Fruit fly (Drosophila melanogaster) whole organism, embryonic: ENCODE data around the gene uif.
A peak's percentile ranks its signal among the peaks of the same experiment; 100 is the strongest.

ENCODE experiments used
- Bgb ChIP-seq: fragments of 200-800 bp; sonication (Bioruptor generic); IDR thresholded peaks from 2 replicates; pipeline ENCODE4 v1.3.6; 2022; ENCODE audit warnings: missing biosample characterization, missing genetic modification characterization; ENCODE audit not compliant: partially characterized antibody
- Blimp-1 ChIP-seq: fragments of 200-800 bp; sonication (Bioruptor generic); optimal IDR thresholded peaks from 3 replicates; lab custom pipeline; 2018; ENCODE audit warnings: missing biosample characterization, missing genetic modification characterization, mild to moderate bottlenecking, moderate library complexity, missing genetic modification reagents
- CG11560 ChIP-seq: fragments of 200-800 bp; sonication (Bioruptor generic); IDR thresholded peaks from 3 replicates; pipeline ENCODE4 v1.3.6; 2022; ENCODE audit warnings: missing biosample characterization, missing genetic modification characterization
- CG12769 ChIP-seq: fragments of 200-800 bp; sonication (Bioruptor generic); optimal IDR thresholded peaks from 2 replicates; lab custom pipeline; 2019; ENCODE audit warnings: missing biosample characterization, mild to moderate bottlenecking, missing genetic modification characterization, moderate library complexity
- CG13287 ChIP-seq: fragments of 200-800 bp; sonication (Bioruptor generic); IDR thresholded peaks from 2 replicates; pipeline ENCODE4 v1.3.6; 2022; ENCODE audit warnings: missing biosample characterization, missing genetic modification characterization; ENCODE audit not compliant: partially characterized antibody
- CG2120 ChIP-seq: fragments of 200-800 bp; sonication (Bioruptor generic); optimal IDR thresholded peaks from 3 replicates; lab custom pipeline; 2016; ENCODE audit warnings: missing biosample characterization, missing genetic modification characterization
- CG2199 ChIP-seq: fragments of 200-800 bp; sonication (Bioruptor generic); IDR thresholded peaks from 3 replicates; pipeline ENCODE4 v1.3.6; 2022; ENCODE audit warnings: missing biosample characterization, missing genetic modification characterization
- CG31224 ChIP-seq: fragments of 200-800 bp; sonication (Bioruptor generic); IDR thresholded peaks from 2 replicates; pipeline ENCODE4 v1.3.6; 2022; ENCODE audit warnings: missing biosample characterization, missing genetic modification characterization
- CG32767 ChIP-seq: fragments of 200-800 bp; sonication (Bioruptor generic); IDR thresholded peaks from 2 replicates; pipeline ENCODE4 v1.3.6; 2022; ENCODE audit warnings: missing biosample characterization, missing genetic modification characterization
- CG32772 ChIP-seq: fragments of 200-800 bp; sonication (Bioruptor generic); IDR thresholded peaks from 2 replicates; pipeline ENCODE4 v1.3.6; 2022; ENCODE audit warnings: missing biosample characterization, missing genetic modification characterization
- CG34224 ChIP-seq: fragments of 200-800 bp; sonication (Bioruptor generic); IDR thresholded peaks from 3 replicates; pipeline ENCODE4 v1.3.6; 2022; ENCODE audit warnings: missing biosample characterization, missing genetic modification characterization; ENCODE audit not compliant: partially characterized antibody
- CG5245 ChIP-seq: fragments of 200-800 bp; sonication (Bioruptor generic); optimal IDR thresholded peaks from 3 replicates; lab custom pipeline; 2016; ENCODE audit warnings: missing biosample characterization, missing genetic modification characterization
- CG8478 ChIP-seq: fragments of >200 bp; optimal IDR thresholded peaks from 2 replicates; lab custom pipeline; 2018
- CG9817 ChIP-seq: fragments of 200-800 bp; sonication (Bioruptor generic); optimal IDR thresholded peaks from 2 replicates; lab custom pipeline; 2018; ENCODE audit warnings: missing biosample characterization, mild to moderate bottlenecking, missing genetic modification characterization, moderate library complexity
- D ChIP-seq, 2 experiments: fragments of 200-800 bp in 1 of 2; fragments of >200 bp in 1 of 2; sonication (Bioruptor generic) in 1 of 2; optimal IDR thresholded peaks; 2 replicates in 1 of 2; 3 replicates in 1 of 2; lab custom pipeline; 2017; ENCODE audit warnings: mild to moderate bottlenecking in 1 of 2, missing biosample characterization in 1 of 2, missing genetic modification characterization in 1 of 2, missing genetic modification reagents in 1 of 2
- D19A ChIP-seq: fragments of 200-800 bp; optimal IDR thresholded peaks from 3 replicates; lab custom pipeline; 2019; ENCODE audit warnings: missing biosample characterization, mild to moderate bottlenecking, missing genetic modification characterization, moderate library complexity
- Deaf1 ChIP-seq: fragments of 200-800 bp; optimal IDR thresholded peaks from 3 replicates; lab custom pipeline; 2019; ENCODE audit warnings: missing biosample characterization, mild to moderate bottlenecking, missing genetic modification characterization, moderate library complexity
- Dll ChIP-seq: fragments of 200-800 bp; sonication (Bioruptor generic); IDR thresholded peaks from 4 replicates; pipeline ENCODE4 v1.3.6; 2022; ENCODE audit warnings: missing biosample characterization, missing genetic modification characterization; ENCODE audit not compliant: partially characterized antibody
- Drgx ChIP-seq: fragments of 200-800 bp; sonication (Bioruptor generic); IDR thresholded peaks from 2 replicates; pipeline ENCODE4 v1.3.6; 2022; ENCODE audit warnings: missing biosample characterization, missing genetic modification characterization
- Elba2 ChIP-seq: fragments of 200-800 bp; sonication (Bioruptor generic); optimal IDR thresholded peaks from 3 replicates; lab custom pipeline; 2016; ENCODE audit warnings: missing biosample characterization, missing genetic modification characterization
- Jarid2 ChIP-seq: fragments of 200-800 bp; sonication (Bioruptor generic); optimal IDR thresholded peaks from 3 replicates; lab custom pipeline; 2017; ENCODE audit warnings: mild to moderate bottlenecking, missing biosample characterization, missing genetic modification reagents, missing genetic modification characterization
- Lpt ChIP-seq: fragments of >200 bp; optimal IDR thresholded peaks from 2 replicates; lab custom pipeline; 2018; ENCODE audit warnings: missing biosample characterization, missing genetic modification characterization
- Med ChIP-seq: fragments of 200-800 bp; sonication (Bioruptor generic); peaks from one replicate; lab custom pipeline; 2016; ENCODE audit warnings: missing biosample characterization, missing genetic modification characterization, mild to moderate bottlenecking, inconsistent platforms, moderate library complexity
- Neu2 ChIP-seq: fragments of 200-800 bp; sonication (Bioruptor generic); optimal IDR thresholded peaks from 3 replicates; lab custom pipeline; 2016; ENCODE audit warnings: missing biosample characterization, missing genetic modification characterization, borderline replicate concordance
- Trl ChIP-seq, 3 experiments: fragments of >200 bp in 2 of 3; fragments of 200-800 bp in 1 of 3; sonication (Bioruptor generic) in 1 of 3; optimal IDR thresholded peaks; 2 replicates in 1 of 3; 3 replicates in 2 of 3; lab custom pipeline; 2016 to 2017; ENCODE audit warnings: missing biosample characterization in 1 of 3, missing genetic modification characterization in 1 of 3
- bbx ChIP-seq: fragments of 200-800 bp; sonication (Bioruptor generic); IDR thresholded peaks from 2 replicates; pipeline ENCODE4 v1.3.6; 2022; ENCODE audit warnings: missing biosample characterization, missing genetic modification characterization; ENCODE audit not compliant: partially characterized antibody
- cg ChIP-seq: fragments of 200-800 bp; sonication (Bioruptor generic); optimal IDR thresholded peaks from 3 replicates; lab custom pipeline; 2019; ENCODE audit warnings: missing biosample characterization, mild to moderate bottlenecking, missing genetic modification characterization, moderate library complexity
- chinmo ChIP-seq: fragments of 200-800 bp; sonication (Bioruptor generic); IDR thresholded peaks from 4 replicates; pipeline ENCODE4 v1.3.6; 2022; ENCODE audit warnings: missing biosample characterization, missing genetic modification characterization; ENCODE audit not compliant: partially characterized antibody
- chm ChIP-seq: fragments of 200-800 bp; sonication (Bioruptor generic); IDR thresholded peaks from 2 replicates; pipeline ENCODE4 v1.3.6; 2022; ENCODE audit warnings: missing biosample characterization, missing genetic modification characterization
- jumu ChIP-seq: fragments of 200-800 bp; sonication (Bioruptor generic); optimal IDR thresholded peaks from 3 replicates; lab custom pipeline; 2016; ENCODE audit warnings: missing biosample characterization, missing genetic modification characterization
- kni ChIP-seq: fragments of 200-800 bp; sonication (Bioruptor generic); optimal IDR thresholded peaks from 3 replicates; lab custom pipeline; 2017; ENCODE audit warnings: mild to moderate bottlenecking, missing biosample characterization, missing genetic modification reagents, missing genetic modification characterization
- nerfin-2 ChIP-seq: fragments of 200-800 bp; sonication (Bioruptor generic); IDR thresholded peaks from 2 replicates; pipeline ENCODE4 v1.3.6; 2022; ENCODE audit warnings: missing biosample characterization, missing genetic modification characterization; ENCODE audit not compliant: partially characterized antibody
- nom ChIP-seq: fragments of 200-800 bp; sonication (Bioruptor generic); optimal IDR thresholded peaks from 2 replicates; lab custom pipeline; 2017; ENCODE audit warnings: missing biosample characterization, missing genetic modification characterization, mild to moderate bottlenecking, moderate library complexity, missing genetic modification reagents
- oc ChIP-seq: fragments of 200-800 bp; sonication (Bioruptor generic); optimal IDR thresholded peaks from 2 replicates; lab custom pipeline; 2018; ENCODE audit warnings: missing biosample characterization, mild to moderate bottlenecking, missing genetic modification characterization, moderate library complexity
- onecut ChIP-seq: fragments of 200-800 bp; sonication (Bioruptor generic); IDR thresholded peaks from 2 replicates; pipeline ENCODE4 v1.3.6; 2022; ENCODE audit warnings: missing biosample characterization, missing genetic modification characterization
- pho ChIP-seq: fragments of 200-800 bp; sonication (Bioruptor generic); optimal IDR thresholded peaks from 2 replicates; lab custom pipeline; 2016; ENCODE audit warnings: missing biosample characterization, missing genetic modification characterization
- prd ChIP-seq, 3 experiments: fragments of >200 bp in 2 of 3; fragments of 200-800 bp in 1 of 3; sonication (Bioruptor generic) in 1 of 3; optimal IDR thresholded peaks in 2 of 3; IDR thresholded peaks in 1 of 3; 2 replicates in 2 of 3; 3 replicates in 1 of 3; pipeline versions ENCODE4 v1.3.6 to Lab custom; 2017 to 2022; ENCODE audit warnings: missing biosample characterization in 1 of 3, missing genetic modification characterization in 1 of 3
- pros ChIP-seq: fragments of 200-800 bp; sonication (Bioruptor generic); optimal IDR thresholded peaks from 3 replicates; lab custom pipeline; 2019; ENCODE audit warnings: missing biosample characterization, mild to moderate bottlenecking, missing genetic modification characterization, moderate library complexity
- psq ChIP-seq: fragments of 200-800 bp; sonication (Bioruptor generic); optimal IDR thresholded peaks from 2 replicates; lab custom pipeline; 2017; ENCODE audit warnings: missing biosample characterization, missing genetic modification characterization
- rib ChIP-seq: fragments of 200-800 bp; sonication (Bioruptor generic); IDR thresholded peaks from 2 replicates; pipeline ENCODE4 v1.3.6; 2022; ENCODE audit warnings: missing biosample characterization, missing genetic modification characterization
- sd ChIP-seq: fragments of 200-800 bp; sonication (Bioruptor generic); optimal IDR thresholded peaks from 3 replicates; lab custom pipeline; 2018; ENCODE audit warnings: missing biosample characterization, mild to moderate bottlenecking, missing genetic modification characterization, moderate library complexity
- sqz ChIP-seq: fragments of 200-800 bp; sonication (Bioruptor generic); optimal IDR thresholded peaks from 3 replicates; lab custom pipeline; 2018; ENCODE audit warnings: missing biosample characterization, mild to moderate bottlenecking, missing genetic modification characterization
- z ChIP-seq: fragments of 200-800 bp; sonication (Bioruptor generic); IDR thresholded peaks from 3 replicates; pipeline ENCODE4 v1.3.6; 2022; ENCODE audit warnings: missing biosample characterization, missing genetic modification characterization
- zen2 ChIP-seq: fragments of 200-800 bp; sonication (Bioruptor generic); IDR thresholded peaks from 3 replicates; pipeline ENCODE4 v1.3.6; 2022; ENCODE audit warnings: missing biosample characterization, missing genetic modification characterization; ENCODE audit not compliant: partially characterized antibody
- zf30C ChIP-seq: fragments of 200-800 bp; sonication (Bioruptor generic); optimal IDR thresholded peaks from 3 replicates; lab custom pipeline; 2018; ENCODE audit warnings: missing biosample characterization, mild to moderate bottlenecking, missing genetic modification characterization

Gene uif

DNA sequence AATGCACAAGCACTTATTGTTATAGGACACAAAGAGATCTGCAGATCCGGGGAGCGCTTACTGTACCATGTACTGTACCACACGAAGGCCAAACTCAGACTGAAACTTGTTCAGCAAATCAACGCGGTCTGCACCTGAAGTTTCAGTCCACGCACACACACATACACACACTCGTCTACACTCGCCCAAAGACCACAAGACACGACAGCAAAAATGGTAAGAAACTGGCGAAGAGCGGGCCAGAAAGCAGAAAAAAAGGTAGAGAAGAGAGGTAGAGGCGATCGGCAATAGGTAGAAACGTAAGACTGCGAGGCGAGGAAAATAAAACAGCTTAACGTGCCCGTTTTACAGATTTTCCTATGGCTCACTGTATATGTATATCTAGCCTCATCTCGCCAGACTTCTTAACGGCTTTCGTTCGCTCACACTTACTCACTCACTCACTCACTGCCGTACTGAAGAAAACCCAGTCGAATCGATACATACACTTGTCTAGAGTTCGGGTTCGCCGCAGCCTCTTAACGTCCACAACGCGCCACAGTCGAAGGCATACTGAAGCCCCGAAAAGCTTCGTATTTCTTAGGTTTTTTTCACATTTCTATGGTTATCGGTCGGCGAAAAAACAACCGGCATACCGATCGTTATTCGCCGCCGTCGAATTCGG lies at the start of gene uif:
Gene uif, minus strand, starts transcription at position 553 of the 664 bp plus-strand sequence.
- TF ChIP-seq cg (GFP tag; lab: Kevin White, UChicago) = peak; percentile 73
- peak; percentile 37; the same call in 1 of the 3 replicates for TF ChIP-seq CG34224
- TF ChIP-seq sd (tag; lab: Kevin White, UChicago) = peak; percentile 73
- TF ChIP-seq sqz (GFP tag; lab: Kevin White, UChicago) = peak; percentile 79
- peak; percentile 77 for TF ChIP-seq Jarid2 (GFP tag; lab: Kevin White, UChicago)
- TF ChIP-seq jumu (GFP tag; lab: Kevin White, UChicago) = no peak
- TF ChIP-seq z (GFP tag; lab: Robert Waterston, UW) = 0 out of 3 replicates have a peak, but pooled peaks have one; percentile 16
- peak; percentile 26 for TF ChIP-seq Blimp-1 (GFP tag; lab: Kevin White, UChicago)
- 0 out of 3 replicates have a peak, but pooled peaks have one; percentile 12 for TF ChIP-seq zen2
- TF ChIP-seq psq (GFP tag; lab: Kevin White, UChicago) = peak; percentile 28
- TF ChIP-seq CG32767 = peak; percentile 38; the same call in 1 of the 2 replicates
- TF ChIP-seq Deaf1 (tag; lab: Kevin White, UChicago) = peak; percentile 94
- TF ChIP-seq CG2199 = 0 out of 3 replicates have a peak, but pooled peaks have one; percentile 6
- 0 out of 2 replicates have a peak, but pooled peaks have one; percentile 24 for TF ChIP-seq nerfin-2 (GFP tag; lab: Robert Waterston, UW)
- peak; percentile 26; the same call in 1 of the 2 replicates for TF ChIP-seq Bgb (GFP tag; lab: Robert Waterston, UW)
- no peak for TF ChIP-seq CG11560 (tag; lab: Robert Waterston, UW)
- TF ChIP-seq D19A = peak; percentile 27
- 0 out of 2 replicates have a peak, but pooled peaks have one; percentile 26 for TF ChIP-seq bbx (GFP tag; lab: Robert Waterston, UW)
- TF ChIP-seq CG5245 (GFP tag; lab: Kevin White, UChicago) = no peak
- TF ChIP-seq Neu2 (GFP tag; lab: Kevin White, UChicago) = no peak
- TF ChIP-seq CG13287 (GFP tag; lab: Robert Waterston, UW) = peak; percentile 17; the same call in 1 of the 2 replicates
- peak in 1 of 2 experiments; percentile 46 for TF ChIP-seq Trl (optimal IDR thresholded peaks at IDR 0.05; lab: Kevin White, UChicago)
- no peak for TF ChIP-seq Trl (GFP tag; optimal IDR thresholded peaks at IDR 0.05; lab: Kevin White, UChicago)
- peak; percentile 76 for TF ChIP-seq oc (tag; lab: Kevin White, UChicago)
- TF ChIP-seq CG2120 (GFP tag; lab: Kevin White, UChicago) = no peak
- peak; percentile 43 for TF ChIP-seq nom (GFP tag; lab: Kevin White, UChicago)
- peak; percentile 49 for TF ChIP-seq Elba2 (GFP tag; lab: Kevin White, UChicago)
- peak; percentile 95 for TF ChIP-seq kni
- TF ChIP-seq chinmo (GFP tag; lab: Robert Waterston, UW) = peak; percentile 55; the same call in 1 of the 4 replicates
- TF ChIP-seq chm = peak; percentile 48; the same call in 1 of the 2 replicates
- TF ChIP-seq CG9817 (tag; lab: Kevin White, UChicago) = no peak
- no peak for TF ChIP-seq prd (optimal IDR thresholded peaks at IDR 0.05; lab: Kevin White, UChicago)
- 0 out of 3 replicates have a peak, but pooled peaks have one; percentile 9 for TF ChIP-seq prd (GFP tag; IDR thresholded peaks at IDR 0.05; lab: Robert Waterston, UW)
- TF ChIP-seq Drgx (GFP tag; lab: Robert Waterston, UW) = peak; percentile 20; the same call in 1 of the 2 replicates
- TF ChIP-seq pho = no peak
- TF ChIP-seq pros (GFP tag; lab: Kevin White, UChicago) = peak; percentile 95
- no peak for TF ChIP-seq CG31224 (GFP tag; lab: Robert Waterston, UW)
- no peak for TF ChIP-seq CG8478
- TF ChIP-seq rib = peak; percentile 20; the same call in 1 of the 2 replicates
- TF ChIP-seq zf30C (GFP tag; lab: Kevin White, UChicago) = peak; percentile 26
- TF ChIP-seq Dll (GFP tag; lab: Robert Waterston, UW) = 0 out of 4 replicates have a peak, but pooled peaks have one; percentile 29
- TF ChIP-seq Lpt (GFP tag; lab: Kevin White, UChicago) = no peak
- TF ChIP-seq Med (GFP tag; lab: Kevin White, UChicago) = peak; percentile 60
- TF ChIP-seq CG32772 = peak; percentile 32; the same call in 1 of the 2 replicates
- peak; percentile 91 for TF ChIP-seq CG12769 (tag; lab: Kevin White, UChicago)
- TF ChIP-seq onecut = peak; percentile 45; the same call in 1 of the 2 replicates
- TF ChIP-seq D (optimal IDR thresholded peaks at IDR 0.05; lab: Kevin White, UChicago) = peak; percentile 77
- TF ChIP-seq D (GFP tag; optimal IDR thresholded peaks at IDR 0.05; lab: Kevin White, UChicago) = no peak
